Worm (Caenorhabditis elegans) whole organism, L2 larva: ENCODE measurements around the gene erh-1.

ENCODE experiments used
- R02D3.7 ChIP-seq: fragments of 150-350 bp; optimal IDR thresholded peaks from 2 replicates; lab custom pipeline; 2014; ENCODE audit warnings: missing biosample characterization, missing genetic modification characterization
- skn-1 ChIP-seq: sonication (generic microtip); optimal IDR thresholded peaks from 2 replicates; lab custom pipeline; 2017; ENCODE audit warnings: missing biosample characterization, missing genetic modification characterization
- unc-62 ChIP-seq: fragments of 150-350 bp; optimal IDR thresholded peaks from 2 replicates; lab custom pipeline; 2014; ENCODE audit warnings: missing biosample characterization, missing genetic modification reagents, missing genetic modification characterization

DNA sequence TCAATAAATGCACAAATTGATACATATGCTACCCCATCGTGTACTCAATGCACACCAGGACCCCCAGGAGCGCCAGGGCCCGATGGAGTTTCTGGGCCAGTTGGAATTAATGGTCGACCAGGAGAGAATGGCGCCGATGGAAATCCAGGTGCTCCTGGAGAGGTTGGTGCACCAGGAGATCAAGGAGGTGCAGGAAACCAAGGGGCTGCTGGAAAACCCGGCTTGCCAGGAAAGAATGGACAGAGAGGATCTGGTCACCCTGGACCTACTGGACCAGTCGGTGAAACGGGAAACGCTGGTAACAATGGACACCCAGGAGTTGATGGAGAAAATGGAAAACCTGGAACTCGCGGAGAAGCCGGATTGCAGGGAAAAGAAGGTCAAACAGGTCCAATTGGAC, 17.3 kb downstream of the erh-1 start:
- TF ChIP-seq R02D3.7 (tag; lab: Kevin White, UChicago) (no peak), skn-1 (tag; lab: Kevin White, UChicago) (no peak), unc-62 (GFP tag; lab: Kevin White, UChicago) (no peak)
